Fruit fly (Drosophila melanogaster): ENCODE results near the gene Gr98c.

dm6 chr3R:27520415-27520916, 23.8 kb upstream of the Gr98c start, which contains the start of gene CG12885:
- TF ChIP-seq psq (optimal IDR thresholded peaks at IDR 0.05) (no peak), CG8478 (optimal IDR thresholded peaks at IDR 0.05) (no peak), Dll (optimal IDR thresholded peaks at IDR 0.05) (no peak), pan (optimal IDR thresholded peaks at IDR 0.05) (no peak)
